Worm (Caenorhabditis elegans) whole organism, L4 larva: ENCODE data around the gene R53.5.

Experiments used
- D1046.2 ChIP-seq: fragments of 200-800 bp; sonication (Bioruptor generic); IDR thresholded peaks from 2 replicates; pipeline ENCODE4 v1.3.6; 2022; ENCODE audit warnings: missing genetic modification characterization, missing compliant biosample characterization
- F44E2.7 ChIP-seq: fragments of 200-800 bp; sonication (Bioruptor generic); IDR thresholded peaks from 2 replicates; pipeline ENCODE4 v2.1.2; 2022; ENCODE audit warnings: missing genetic modification characterization, missing compliant biosample characterization
- T20F7.1 ChIP-seq: fragments of 200-800 bp; sonication (Bioruptor generic); optimal IDR thresholded peaks from 2 replicates; lab custom pipeline; 2018; ENCODE audit warnings: mild to moderate bottlenecking, missing genetic modification characterization, missing compliant biosample characterization
- T26A8.4 ChIP-seq: fragments of 200-800 bp; sonication (Bioruptor generic); IDR thresholded peaks from 2 replicates; pipeline ENCODE4 v1.3.6; 2022; ENCODE audit warnings: missing genetic modification characterization, missing compliant biosample characterization
- Y105C5A.15 ChIP-seq: fragments of 200-800 bp; sonication (Bioruptor generic); IDR thresholded peaks from 2 replicates; pipeline ENCODE4 v1.3.6; 2022; ENCODE audit warnings: missing genetic modification characterization, missing compliant biosample characterization
- Y5F2A.4 ChIP-seq: fragments of 200-800 bp; sonication (Bioruptor generic); optimal IDR thresholded peaks from 2 replicates; lab custom pipeline; 2018; ENCODE audit warnings: mild to moderate bottlenecking, missing genetic modification characterization, missing compliant biosample characterization
- Y75B8A.6 ChIP-seq: fragments of 200-800 bp; sonication (Bioruptor generic); IDR thresholded peaks from 2 replicates; pipeline ENCODE4 v1.3.6; 2022; ENCODE audit warnings: missing genetic modification reagents, missing genetic modification characterization, missing compliant biosample characterization
- ZK337.2 ChIP-seq: fragments of 200-800 bp; sonication (Bioruptor generic); IDR thresholded peaks from 2 replicates; pipeline ENCODE4 v1.3.6; 2022; ENCODE audit warnings: missing genetic modification reagents, missing genetic modification characterization, missing compliant biosample characterization
- ZK546.5 ChIP-seq, 2 experiments: sonication (generic microtip); optimal IDR thresholded peaks; 2 replicates each; lab custom pipeline; 2017; ENCODE audit warnings: missing biosample characterization in 2 of 2, missing genetic modification characterization in 2 of 2
- aha-1 ChIP-seq: fragments of 150-350 bp; peaks from one replicate; lab custom pipeline; 2014; ENCODE audit warnings: missing biosample characterization, missing genetic modification characterization
- ama-1 ChIP-seq: fragments of 150-350 bp; optimal IDR thresholded peaks from 2 replicates; lab custom pipeline; 2014; ENCODE audit warnings: inconsistent platforms, mixed read lengths
- ceh-20 ChIP-seq: fragments of 200-800 bp; sonication (Bioruptor generic); IDR thresholded peaks from 2 replicates; pipeline ENCODE4 v1.3.6; 2022; ENCODE audit warnings: missing genetic modification reagents, missing genetic modification characterization, missing compliant biosample characterization
- ces-1 ChIP-seq: fragments of 150-350 bp; sonication (generic microtip); optimal IDR thresholded peaks from 4 replicates; lab custom pipeline; 2014; ENCODE audit warnings: missing biosample characterization, missing genetic modification reagents, missing genetic modification characterization
- daf-12 ChIP-seq: fragments of 150-350 bp; optimal IDR thresholded peaks from 2 replicates; lab custom pipeline; 2014; ENCODE audit warnings: missing biosample characterization, missing genetic modification reagents, missing genetic modification characterization
- dmd-6 ChIP-seq: fragments of 200-800 bp; sonication (Bioruptor generic); IDR thresholded peaks from 2 replicates; pipeline ENCODE4 v1.3.6; 2022; ENCODE audit warnings: missing genetic modification reagents, missing genetic modification characterization, missing compliant biosample characterization
- duxl-1 ChIP-seq: sonication (generic microtip); optimal IDR thresholded peaks from 2 replicates; lab custom pipeline; 2016; ENCODE audit warnings: mild to moderate bottlenecking, missing genetic modification characterization, moderate library complexity, missing compliant biosample characterization; ENCODE audit not compliant: poor library complexity
- egl-27 ChIP-seq: sonication (generic microtip); optimal IDR thresholded peaks from 3 replicates; lab custom pipeline; 2017; ENCODE audit warnings: missing biosample characterization, missing genetic modification reagents, missing genetic modification characterization
- egl-43 ChIP-seq: fragments of 200-800 bp; sonication (Bioruptor generic); IDR thresholded peaks from 2 replicates; pipeline ENCODE4 v1.3.6; 2022; ENCODE audit warnings: missing genetic modification reagents, missing genetic modification characterization, missing compliant biosample characterization
- hlh-11 ChIP-seq: fragments of 200-800 bp; sonication (Bioruptor generic); optimal IDR thresholded peaks from 2 replicates; lab custom pipeline; 2018; ENCODE audit warnings: mild to moderate bottlenecking, missing genetic modification characterization, missing compliant biosample characterization
- hlh-30 ChIP-seq: sonication (generic microtip); optimal IDR thresholded peaks from 2 replicates; lab custom pipeline; 2017; ENCODE audit warnings: antibody characterized with exemption, mild to moderate bottlenecking, missing genetic modification characterization, missing compliant biosample characterization; ENCODE audit not compliant: insufficient read depth
- lim-7 ChIP-seq: fragments of 200-800 bp; sonication (Bioruptor generic); IDR thresholded peaks from 2 replicates; pipeline ENCODE4 v1.3.6; 2022; ENCODE audit warnings: missing genetic modification characterization, missing compliant biosample characterization
- lir-3 ChIP-seq: sonication (generic microtip); optimal IDR thresholded peaks from 2 replicates; lab custom pipeline; 2016; ENCODE audit warnings: mild to moderate bottlenecking, missing genetic modification characterization, missing compliant biosample characterization
- lsy-2 ChIP-seq, 2 experiments: fragments of 150-350 bp in 1 of 2; sonication (generic microtip) in 1 of 2; optimal IDR thresholded peaks; 2 replicates each; lab custom pipeline; 2014 to 2017; ENCODE audit warnings: missing biosample characterization in 2 of 2, missing genetic modification characterization in 2 of 2
- mep-1 ChIP-seq: fragments of 150-350 bp; sonication (generic microtip); optimal IDR thresholded peaks from 3 replicates; lab custom pipeline; 2014; ENCODE audit warnings: missing biosample characterization, missing genetic modification characterization
- nhr-11 ChIP-seq: fragments of 150-350 bp; optimal IDR thresholded peaks from 2 replicates; lab custom pipeline; 2014; ENCODE audit warnings: missing biosample characterization, missing genetic modification characterization
- nhr-28 ChIP-seq: fragments of 150-350 bp; optimal IDR thresholded peaks from 2 replicates; lab custom pipeline; 2014; ENCODE audit warnings: missing biosample characterization, missing genetic modification characterization
- nhr-41 ChIP-seq: fragments of 200-800 bp; sonication (Bioruptor generic); IDR thresholded peaks from 2 replicates; pipeline ENCODE4 v1.3.6; 2022; ENCODE audit warnings: missing genetic modification reagents, missing genetic modification characterization, missing compliant biosample characterization
- nhr-48 ChIP-seq: sonication (generic microtip); optimal IDR thresholded peaks from 2 replicates; lab custom pipeline; 2016; ENCODE audit warnings: mild to moderate bottlenecking, missing genetic modification characterization, missing compliant biosample characterization
- nhr-6 ChIP-seq: fragments of 150-350 bp; optimal IDR thresholded peaks from 2 replicates; lab custom pipeline; 2014; ENCODE audit warnings: missing biosample characterization, missing genetic modification characterization
- nhr-76 ChIP-seq: fragments of 150-350 bp; optimal IDR thresholded peaks from 2 replicates; lab custom pipeline; 2014; ENCODE audit warnings: missing biosample characterization, missing genetic modification characterization
- nhr-77 ChIP-seq: fragments of 150-350 bp; optimal IDR thresholded peaks from 2 replicates; lab custom pipeline; 2014; ENCODE audit warnings: missing biosample characterization, missing genetic modification characterization
- pqm-1 ChIP-seq: sonication (generic microtip); optimal IDR thresholded peaks from 2 replicates; lab custom pipeline; 2017; ENCODE audit warnings: missing biosample characterization, missing genetic modification characterization
- saeg-2 ChIP-seq: fragments of 200-800 bp; sonication (Bioruptor generic); IDR thresholded peaks from 2 replicates; pipeline ENCODE4 v1.3.6; 2022; ENCODE audit warnings: missing genetic modification reagents, missing genetic modification characterization, missing compliant biosample characterization
- snpc-1.2 ChIP-seq: fragments of 200-800 bp; sonication (Bioruptor generic); IDR thresholded peaks from 2 replicates; pipeline ENCODE4 v1.3.6; 2022; ENCODE audit warnings: missing genetic modification reagents, missing genetic modification characterization, missing compliant biosample characterization
- tra-1 ChIP-seq: fragments of 200-800 bp; sonication (Bioruptor generic); IDR thresholded peaks from 2 replicates; pipeline ENCODE4 v1.3.6; 2022; ENCODE audit warnings: missing genetic modification reagents, missing genetic modification characterization, missing compliant biosample characterization
- unc-62 ChIP-seq, 3 experiments: fragments of 150-350 bp in 1 of 3; sonication (generic microtip); optimal IDR thresholded peaks in 2 of 3; peaks in 1 of 3; 1 replicate in 1 of 3; 2 replicates in 2 of 3; lab custom pipeline; 2014 to 2017; ENCODE audit warnings: missing biosample characterization in 3 of 3, missing genetic modification characterization in 3 of 3, missing genetic modification reagents in 3 of 3, missing genotype in 1 of 3
- zag-1 ChIP-seq: fragments of 150-350 bp; optimal IDR thresholded peaks from 2 replicates; lab custom pipeline; 2014; ENCODE audit warnings: missing biosample characterization, missing genetic modification characterization
- zfp-2 ChIP-seq: sonication (generic microtip); optimal IDR thresholded peaks from 2 replicates; lab custom pipeline; 2016; ENCODE audit warnings: mild to moderate bottlenecking, missing genetic modification characterization, missing compliant biosample characterization
- ztf-11 ChIP-seq: fragments of 150-350 bp; optimal IDR thresholded peaks from 2 replicates; lab custom pipeline; 2014; ENCODE audit warnings: missing biosample characterization, missing genetic modification characterization

Gene R53.5

DNA sequence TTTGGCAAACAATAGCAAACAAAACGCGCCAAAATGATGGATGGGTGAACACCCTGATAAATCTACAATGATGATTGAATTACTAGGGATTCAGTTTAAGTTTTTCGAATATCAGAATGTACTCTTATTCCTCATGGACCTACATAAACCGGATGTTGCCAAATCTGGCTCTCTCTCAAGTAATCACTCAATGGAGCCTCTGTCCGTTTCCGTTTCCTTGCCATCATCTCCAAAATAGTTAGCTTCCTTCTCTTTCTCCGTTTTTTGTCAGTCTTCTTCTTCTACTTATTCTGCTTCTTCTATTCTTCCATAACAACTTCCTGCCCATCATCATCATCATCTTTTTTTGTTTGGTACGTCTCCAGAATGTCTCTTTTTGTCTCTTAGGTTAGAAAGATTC is 5.0 kb downstream of the R53.5 start:
- TF ChIP-seq nhr-11 (tag; lab: Kevin White, UChicago) (no peak), nhr-41 (GFP tag; lab: Robert Waterston, UW) (no peak), daf-12 (tag; lab: Kevin White, UChicago) (no peak), lsy-2 (tag; optimal IDR thresholded peaks at IDR 0.05; lab: Kevin White, UChicago) (no peak), nhr-28 (tag; lab: Kevin White, UChicago) (no peak), T26A8.4 (GFP tag; lab: Robert Waterston, UW) (no peak), Y105C5A.15 (GFP tag; lab: Robert Waterston, UW) (no peak), nhr-48 (no peak), snpc-1.2 (GFP tag; lab: Robert Waterston, UW) (no peak), ama-1 (lab: Kevin White, UChicago) (no peak), Y5F2A.4 (GFP tag; lab: Kevin White, UChicago) (no peak), Y75B8A.6 (GFP tag; lab: Robert Waterston, UW) (no peak), T20F7.1 (GFP tag; lab: Kevin White, UChicago) (no peak), saeg-2 (GFP tag; lab: Robert Waterston, UW) (no peak), zag-1 (tag; lab: Kevin White, UChicago) (no peak), ceh-20 (GFP tag; lab: Robert Waterston, UW) (no peak), egl-27 (tag; lab: Kevin White, UChicago) (no peak), lim-7 (GFP tag; lab: Robert Waterston, UW) (no peak), aha-1 (no peak)

- TF ChIP-seq hlh-11 (tag; lab: Kevin White, UChicago), result no peak
- no peak for TF ChIP-seq lir-3 (tag; lab: Kevin White, UChicago)
- TF ChIP-seq dmd-6, result peak; percentile 25; the same call in 1 of the 2 replicates
- no peak for TF ChIP-seq duxl-1
- TF ChIP-seq mep-1, result no peak
- no peak for TF ChIP-seq ZK337.2
- no peak for TF ChIP-seq nhr-76
- TF ChIP-seq ces-1 (GFP tag; lab: Kevin White, UChicago), result no peak
- no peak for TF ChIP-seq hlh-30 (tag; lab: Kevin White, UChicago)
- TF ChIP-seq nhr-28 (tag; lab: Kevin White, UChicago), result no peak
- TF ChIP-seq zfp-2 (tag; lab: Kevin White, UChicago), result no peak
- TF ChIP-seq snpc-1.2 (GFP tag; lab: Robert Waterston, UW), result no peak
- no peak for TF ChIP-seq D1046.2 (GFP tag; lab: Robert Waterston, UW)
- TF ChIP-seq tra-1 (GFP tag; lab: Robert Waterston, UW), result no peak
- peak; percentile 41 for TF ChIP-seq pqm-1 (tag; lab: Kevin White, UChicago)
- no peak for TF ChIP-seq nhr-6
- no peak for TF ChIP-seq daf-12 (tag; lab: Kevin White, UChicago)
- TF ChIP-seq unc-62 (GFP tag; optimal IDR thresholded peaks at IDR 0.05 in 1 of 2; lab: Kevin White, UChicago), result peak in 1 of 2 experiments; percentile 93
- no peak for TF ChIP-seq unc-62 (tag; optimal IDR thresholded peaks at IDR 0.05; lab: Kevin White, UChicago)
- TF ChIP-seq ztf-11 (tag; lab: Kevin White, UChicago), result no peak
- no peak for TF ChIP-seq nhr-77 (tag; lab: Kevin White, UChicago)
Measured at ce11 chrII:9963808-9964207, 6.5 kb downstream of the R53.5 start.

ce11 chrII:9960127-9960526 is 10.2 kb downstream of the R53.5 start:
- TF ChIP-seq D1046.2 (GFP tag; lab: Robert Waterston, UW) (no peak), hlh-30 (tag; lab: Kevin White, UChicago) (peak; percentile 7), unc-62 (GFP tag; optimal IDR thresholded peaks at IDR 0.05 in 1 of 2; lab: Kevin White, UChicago) (peak in 1 of 2 experiments; percentile 84), unc-62 (tag; optimal IDR thresholded peaks at IDR 0.05; lab: Kevin White, UChicago) (no peak), ama-1 (lab: Kevin White, UChicago) (no peak), F44E2.7 (GFP tag; lab: Robert Waterston, UW) (no peak), egl-43 (peak; percentile 56; the same call in 1 of the 2 replicates), ZK546.5 (tag; optimal IDR thresholded peaks at IDR 0.05; lab: Kevin White, UChicago) (no peak), aha-1 (peak; percentile 78)
